Fruit fly (Drosophila melanogaster) whole organism: ENCODE results near the gene CG11342.

Experiments used
- Dll ChIP-seq: fragments of >200 bp; optimal IDR thresholded peaks from 2 replicates; lab custom pipeline; 2017
- EcR ChIP-seq, 2 experiments: fragments of >200 bp; optimal IDR thresholded peaks; 2 replicates each; lab custom pipeline; 2017; ENCODE audit warnings: missing biosample characterization in 2 of 2, missing genetic modification characterization in 2 of 2, missing genetic modification reagents in 2 of 2
- pan ChIP-seq: fragments of >200 bp; optimal IDR thresholded peaks from 2 replicates; lab custom pipeline; 2017
- psq ChIP-seq: fragments of >200 bp; optimal IDR thresholded peaks from 2 replicates; lab custom pipeline; 2017
- usp ChIP-seq: fragments of >200 bp; optimal IDR thresholded peaks from 2 replicates; lab custom pipeline; 2017; ENCODE audit warnings: missing biosample characterization, missing genetic modification characterization, mixed read lengths

dm6 chr3L:4341078-4341477 is 26.2 kb downstream of the CG11342 start:
- no peak for TF ChIP-seq psq (lab: Kevin White, UChicago)
- TF ChIP-seq pan, result no peak
- TF ChIP-seq usp (GFP tag; lab: Kevin White, UChicago), result no peak
- TF ChIP-seq EcR (GFP tag; optimal IDR thresholded peaks at IDR 0.05; lab: Kevin White, UChicago), result no peak
- no peak for TF ChIP-seq Dll (lab: Kevin White, UChicago)
